Fruit fly (Drosophila melanogaster): Measurements from ENCODE around the gene CG3842.
A peak's percentile ranks its signal among the peaks of the same experiment; 100 is the strongest.

Gene CG3842

dm6 chrX:6287842-6288241, 49.7 kb upstream of the CG3842 start, which contains the start of the genes Top3beta and wuho (continued):
- TF ChIP-seq CG4328 (GFP tag; optimal IDR thresholded peaks at IDR 0.05), result no peak
- TF ChIP-seq ro (GFP tag; IDR thresholded peaks at IDR 0.05), result no peak
- no peak for TF ChIP-seq Hmx (GFP tag; optimal IDR thresholded peaks at IDR 0.05)
- TF ChIP-seq CG13424 (tag; optimal IDR thresholded peaks at IDR 0.05), result peak; percentile 8
- peak; percentile 65; the same call in 1 of the 2 replicates for TF ChIP-seq sob (GFP tag; IDR thresholded peaks at IDR 0.05)
- no peak for TF ChIP-seq CG10366 (GFP tag; IDR thresholded peaks at IDR 0.05)
- TF ChIP-seq zen2 (GFP tag; IDR thresholded peaks at IDR 0.05; ENCODE audit: partially characterized antibody), result 0 out of 3 replicates have a peak, but pooled peaks have one; percentile 65
- peak; percentile 11 for TF ChIP-seq MTF-1 (GFP tag; optimal IDR thresholded peaks at IDR 0.05; ENCODE audit: borderline replicate concordance)
- no peak for TF ChIP-seq sima (GFP tag; optimal IDR thresholded peaks at IDR 0.05)
- TF ChIP-seq CG12769 (tag; optimal IDR thresholded peaks at IDR 0.05), result no peak
- TF ChIP-seq mirr (GFP tag; optimal IDR thresholded peaks at IDR 0.05), result peak; percentile 36
- no peak for TF ChIP-seq nau (GFP tag; optimal IDR thresholded peaks at IDR 0.05)
- TF ChIP-seq Asciz (GFP tag; optimal IDR thresholded peaks at IDR 0.05), result no peak
- TF ChIP-seq CG13123 (GFP tag; optimal IDR thresholded peaks at IDR 0.05), result no peak
- no peak for TF ChIP-seq Jarid2 (GFP tag; optimal IDR thresholded peaks at IDR 0.05)
- TF ChIP-seq CG43689 (GFP tag; IDR thresholded peaks at IDR 0.05), result no peak
- peak; percentile 66 for TF ChIP-seq Sin3A (optimal IDR thresholded peaks at IDR 0.05)
- no peak for TF ChIP-seq disco-r (GFP tag; optimal IDR thresholded peaks at IDR 0.05)
- TF ChIP-seq gce (GFP tag; IDR thresholded peaks at IDR 0.05), result no peak
- TF ChIP-seq C15 (GFP tag; IDR thresholded peaks at IDR 0.05), result no peak
- TF ChIP-seq trh (GFP tag; optimal IDR thresholded peaks at IDR 0.05), result no peak
- TF ChIP-seq CG11398 (GFP tag; optimal IDR thresholded peaks at IDR 0.05), result no peak
- TF ChIP-seq ci (GFP tag; IDR thresholded peaks at IDR 0.05), result peak; percentile 78
- TF ChIP-seq CG7839 (tag; optimal IDR thresholded peaks at IDR 0.05), result no peak
- TF ChIP-seq dmrt11E (tag; optimal IDR thresholded peaks at IDR 0.05), result no peak
- peak; percentile 93 for TF ChIP-seq sd (tag; optimal IDR thresholded peaks at IDR 0.05)
- TF ChIP-seq H2.0 (GFP tag; IDR thresholded peaks at IDR 0.05), result no peak
- TF ChIP-seq CG7372 (GFP tag; IDR thresholded peaks at IDR 0.05), result no peak
- peak; percentile 28 for TF ChIP-seq zfh2 (GFP tag; optimal IDR thresholded peaks at IDR 0.05)
- no peak for TF ChIP-seq jing (GFP tag; optimal IDR thresholded peaks at IDR 0.05)
- no peak for TF ChIP-seq crc (GFP tag; optimal IDR thresholded peaks at IDR 0.05)
- TF ChIP-seq CG4617 (GFP tag; optimal IDR thresholded peaks at IDR 0.05; ENCODE audit: borderline replicate concordance), result peak; percentile 97
- TF ChIP-seq CG33213 (GFP tag; optimal IDR thresholded peaks at IDR 0.05), result peak; percentile 81
- TF ChIP-seq Opbp (GFP tag; IDR thresholded peaks at IDR 0.05; ENCODE audit: partially characterized antibody), result peak; percentile 71
- TF ChIP-seq ewg (GFP tag; optimal IDR thresholded peaks at IDR 0.05), result peak; percentile 42
- TF ChIP-seq knrl (GFP tag; IDR thresholded peaks at IDR 0.05; ENCODE audit: partially characterized antibody), result peak; percentile 59
- no peak for TF ChIP-seq Drgx (GFP tag; IDR thresholded peaks at IDR 0.05)
- no peak for TF ChIP-seq CG2875 (GFP tag; optimal IDR thresholded peaks at IDR 0.05)
- TF ChIP-seq pzg (GFP tag; optimal IDR thresholded peaks at IDR 0.05), result peak; percentile 100
- TF ChIP-seq HLH4C (GFP tag; IDR thresholded peaks at IDR 0.05; ENCODE audit: partially characterized antibody), result peak; percentile 79
- TF ChIP-seq Doc3 (GFP tag; IDR thresholded peaks at IDR 0.05; ENCODE audit: partially characterized antibody), result peak; percentile 49; the same call in 1 of the 3 replicates
- no peak for TF ChIP-seq Oli (tag; optimal IDR thresholded peaks at IDR 0.05)
- peak; percentile 74 for TF ChIP-seq Nf-YC (tag; optimal IDR thresholded peaks at IDR 0.05)
- peak; percentile 63 for TF ChIP-seq CG12391 (tag; optimal IDR thresholded peaks at IDR 0.05)
- TF ChIP-seq CG10274 (GFP tag; optimal IDR thresholded peaks at IDR 0.05), result no peak
- peak; percentile 40 for TF ChIP-seq grau (tag; optimal IDR thresholded peaks at IDR 0.05)
- peak; percentile 91 for TF ChIP-seq Med (GFP tag)
- no peak for TF ChIP-seq Six4 (GFP tag; optimal IDR thresholded peaks at IDR 0.05)
- no peak for TF ChIP-seq CG13775 (GFP tag; optimal IDR thresholded peaks at IDR 0.05)
- peak; percentile 43 for TF ChIP-seq Mad (GFP tag; optimal IDR thresholded peaks at IDR 0.05)
- TF ChIP-seq CoRest (tag; optimal IDR thresholded peaks at IDR 0.05), result peak; percentile 32

All from whole organism, embryonic.